Fruit fly (Drosophila melanogaster): ENCODE measurements around the gene CG43816.

The CG43816 gene

DNA sequence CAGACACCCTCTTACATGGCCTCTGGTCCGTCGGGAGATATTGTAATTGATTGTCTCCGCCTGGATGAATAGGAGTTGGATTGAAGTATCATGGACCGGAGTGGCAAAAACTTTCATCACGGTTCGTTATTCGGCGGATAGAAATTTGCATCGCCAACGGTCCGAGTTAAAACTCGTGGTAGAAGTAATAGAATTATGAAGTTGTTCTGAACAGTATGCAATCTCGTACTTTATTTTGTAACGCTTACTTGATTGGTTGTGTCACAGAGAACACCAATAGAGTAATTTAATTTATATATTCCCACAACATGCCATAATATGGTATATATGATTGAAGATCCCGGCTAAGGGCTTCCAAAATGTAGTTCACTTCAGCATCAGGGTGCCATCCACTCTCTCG lies at the start of gene CG43816, which contains the start of gene CG13245:
CG43816 (plus strand) TSS at position 301 of the 400 bp plus-strand sequence.
CG13245 (plus strand) TSS at position 301 of the 400 bp plus-strand sequence.
- TF ChIP-seq CTCF (optimal IDR thresholded peaks at IDR 0.05), result no peak

DNA sequence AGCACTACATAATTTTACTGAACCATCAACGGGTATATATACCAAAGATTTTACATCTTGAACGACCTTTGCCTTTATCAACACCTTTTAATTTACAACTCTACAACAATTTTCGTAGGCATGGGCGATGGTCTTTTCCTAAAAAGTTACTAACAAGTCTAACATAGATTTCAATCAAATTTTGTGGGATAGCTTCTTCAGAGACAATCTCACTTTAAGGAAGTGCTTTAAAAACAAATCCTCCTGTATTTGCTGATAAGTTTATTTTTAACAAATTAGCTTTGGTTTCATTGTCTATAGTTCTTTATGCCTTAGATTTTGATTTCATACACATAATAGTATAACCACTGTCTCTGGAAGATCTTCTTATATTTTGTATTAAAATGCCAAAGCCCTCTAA lies 46.6 kb upstream of the CG43816 start, which contains the start of gene CG18063:
CG18063 (plus strand) TSS at position 301 of the 400 bp plus-strand sequence.
- TF ChIP-seq CG8478 (optimal IDR thresholded peaks at IDR 0.05) (no peak), CTCF (optimal IDR thresholded peaks at IDR 0.05) (no peak)

DNA sequence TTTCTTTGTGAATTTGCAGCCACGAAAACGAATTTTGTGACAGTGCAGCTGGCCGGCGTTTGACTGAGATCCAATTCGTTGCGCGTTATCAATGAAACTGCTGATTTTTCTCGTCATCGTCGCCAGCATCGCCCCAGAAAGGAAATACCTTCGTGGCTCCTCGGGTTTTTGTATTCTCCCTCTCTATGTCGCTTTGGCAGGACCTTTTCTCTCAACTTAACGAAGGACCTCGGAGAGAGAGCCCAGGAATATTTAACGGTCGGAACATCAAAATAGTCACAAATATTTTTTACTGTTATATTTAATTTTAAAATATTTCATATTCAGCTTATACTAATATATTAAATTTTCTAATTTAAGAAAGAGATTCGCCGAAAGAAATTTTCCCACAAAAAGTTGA lies 41.8 kb upstream of the CG43816 start, which contains the start of gene beat-Ib:
beat-Ib (minus strand) TSS at position 101 of the 400 bp plus-strand sequence.
- TF ChIP-seq CTCF (optimal IDR thresholded peaks at IDR 0.05) (no peak), CG8478 (optimal IDR thresholded peaks at IDR 0.05) (no peak)

DNA sequence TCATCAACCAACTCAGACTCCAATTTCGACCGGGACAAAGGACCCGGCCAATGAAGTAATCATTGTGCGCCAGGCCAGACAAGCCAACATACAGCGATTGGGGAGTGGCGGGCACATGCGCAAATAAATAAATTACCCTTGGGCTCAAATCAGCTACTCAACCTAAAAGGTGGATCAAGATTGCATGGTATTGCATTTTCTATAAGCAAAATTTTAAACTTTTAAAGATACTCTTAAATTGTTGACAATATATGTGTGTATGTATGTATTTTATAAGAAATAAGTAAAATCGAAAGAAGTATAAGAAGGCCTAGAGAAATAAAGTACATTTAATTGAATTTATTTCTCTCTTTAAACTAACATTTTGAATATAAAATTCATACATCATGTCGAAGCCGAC lies 24.9 kb upstream of the CG43816 start, which contains the start of gene CG10839:
CG10839 (plus strand) TSS at position 301 of the 400 bp plus-strand sequence.
- TF ChIP-seq CTCF (optimal IDR thresholded peaks at IDR 0.05) (no peak), CG8478 (optimal IDR thresholded peaks at IDR 0.05) (no peak)

DNA sequence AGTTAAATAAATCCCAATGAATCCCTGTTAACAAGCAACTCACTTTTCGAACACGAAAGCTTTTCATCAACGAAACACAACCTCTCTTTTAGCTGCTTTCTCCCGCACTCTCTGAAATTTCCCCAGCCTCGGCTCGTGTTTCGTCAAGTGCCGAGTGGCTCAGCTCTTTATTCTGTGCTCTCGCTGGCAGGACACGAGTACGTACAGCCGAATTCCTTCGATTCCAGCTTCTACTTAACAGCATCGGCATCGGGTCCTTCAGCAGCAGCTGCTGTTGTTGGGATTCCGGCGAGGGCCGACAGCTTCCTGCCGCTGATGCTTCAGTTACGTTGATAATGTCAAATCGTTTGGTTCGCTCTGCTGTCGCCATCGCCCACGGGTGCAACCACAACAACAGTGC lies 3.9 kb upstream of the CG43816 start, which contains the start of gene beat-Ic:
beat-Ic (plus strand) TSS at position 93 of the 400 bp plus-strand sequence.
- TF ChIP-seq CG8478 (optimal IDR thresholded peaks at IDR 0.05), result no peak

DNA sequence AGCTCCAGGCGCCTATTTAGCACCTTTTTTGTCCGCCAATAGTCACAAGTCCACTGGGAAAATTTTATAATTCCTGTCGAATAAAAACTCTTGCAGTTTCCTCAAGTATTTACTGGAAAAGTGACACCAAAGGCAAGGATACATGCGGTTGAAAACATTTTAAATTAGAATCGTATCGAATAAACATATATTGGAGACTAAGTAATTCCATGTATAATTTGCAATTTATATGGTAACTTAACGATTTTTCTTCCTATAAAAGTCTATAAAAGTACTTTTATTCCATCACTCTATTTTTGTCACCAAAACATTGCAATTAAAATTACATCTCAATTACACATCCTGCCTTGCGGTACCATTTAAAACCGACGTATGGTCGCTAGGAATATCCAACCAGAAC lies 584 bp upstream of the CG43816 start, which contains the start of gene CG34167:
CG34167 (minus strand) TSS at position 101 of the 400 bp plus-strand sequence.
- TF ChIP-seq CTCF (optimal IDR thresholded peaks at IDR 0.05) (no peak), CG8478 (optimal IDR thresholded peaks at IDR 0.05) (no peak)

DNA sequence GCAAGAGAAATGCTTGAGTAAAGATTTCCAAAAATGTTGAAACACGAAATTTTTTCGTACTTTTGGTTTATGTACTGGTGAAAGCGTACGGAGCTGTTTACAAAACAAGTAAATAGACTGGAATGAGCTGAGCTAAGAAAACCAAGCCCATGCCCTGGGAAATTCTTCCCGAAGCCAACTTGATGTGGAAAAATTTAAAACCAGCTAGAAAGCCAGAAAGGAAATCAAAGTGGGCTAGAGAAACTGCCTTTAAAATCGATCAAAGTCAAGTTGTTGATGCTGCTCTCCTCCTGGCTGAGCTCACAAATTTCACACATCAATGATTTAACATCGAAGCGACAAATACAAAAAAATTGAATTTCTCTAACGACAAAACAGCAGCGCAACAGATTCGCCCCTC lies 2.1 kb downstream of the CG43816 start, which contains the start of gene CG31820:
CG31820 (minus strand) TSS at position 101 of the 400 bp plus-strand sequence.
- TF ChIP-seq CG8478 (optimal IDR thresholded peaks at IDR 0.05) (no peak), CTCF (optimal IDR thresholded peaks at IDR 0.05) (no peak)

DNA sequence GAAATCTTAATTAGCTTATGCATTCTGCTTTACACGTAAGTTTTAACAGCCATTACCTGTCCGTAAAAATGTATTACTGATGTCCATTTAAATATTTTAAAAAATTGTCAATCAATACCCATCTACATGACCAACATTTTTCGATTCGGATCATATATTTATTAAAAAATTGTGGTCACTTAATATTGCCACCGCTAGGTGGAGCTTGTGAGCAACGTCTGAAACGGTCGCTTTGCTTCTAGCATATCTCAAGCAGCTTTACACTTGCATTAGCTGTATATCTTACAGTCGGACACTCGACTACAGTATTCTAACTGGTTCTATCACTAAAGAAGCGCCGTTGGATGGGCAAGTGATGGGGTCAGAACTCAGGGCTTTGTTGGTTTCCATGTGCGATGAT lies 22.6 kb downstream of the CG43816 start:
- TF ChIP-seq CTCF (optimal IDR thresholded peaks at IDR 0.05) (peak; percentile 17 to 59), CG8478 (optimal IDR thresholded peaks at IDR 0.05) (no peak)

DNA sequence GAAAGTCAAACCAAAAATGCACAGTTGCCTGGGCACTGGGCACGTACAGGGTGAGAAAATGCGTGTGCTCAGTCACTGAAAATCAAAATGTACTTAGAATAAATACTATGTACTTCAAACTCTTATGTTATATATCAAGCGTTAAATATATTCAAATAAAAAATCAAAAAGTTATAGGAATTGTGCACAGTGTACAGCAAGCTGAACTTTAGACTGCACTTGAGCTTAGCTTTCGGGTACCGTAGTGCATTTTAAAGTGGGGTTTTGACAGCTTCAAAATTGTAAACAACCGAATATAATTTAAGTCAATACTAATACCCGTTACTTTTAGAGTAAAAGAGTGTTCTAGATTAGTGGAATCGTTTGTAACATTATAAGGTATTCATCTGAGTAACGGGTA lies 36.1 kb downstream of the CG43816 start:
- TF ChIP-seq CTCF (optimal IDR thresholded peaks at IDR 0.05) (no peak), CG8478 (optimal IDR thresholded peaks at IDR 0.05) (no peak)

DNA sequence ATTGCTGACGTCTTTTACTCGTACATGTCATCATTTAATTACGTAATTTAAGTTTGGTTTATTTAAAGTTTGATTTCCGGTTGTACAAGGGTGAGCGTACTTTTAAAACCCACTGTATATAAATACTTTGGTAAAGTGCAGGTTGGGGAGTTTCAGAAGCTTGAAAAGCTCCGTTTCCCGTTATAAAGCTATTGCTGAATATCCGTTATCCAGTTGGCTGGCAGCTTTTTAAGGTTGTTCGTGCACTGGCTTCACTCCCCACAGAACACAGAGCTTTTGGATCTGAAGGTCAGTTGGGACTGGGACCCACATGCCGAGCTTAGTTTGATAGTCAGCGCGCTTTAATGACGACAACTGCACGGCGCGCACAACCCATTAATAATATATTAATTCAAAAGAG lies 37.6 kb downstream of the CG43816 start, which contains the start of the genes BicC and CG45084:
BicC (plus strand) TSS at position 321 of the 400 bp plus-strand sequence.
CG45084 (plus strand) TSS at position 321 of the 400 bp plus-strand sequence.
- TF ChIP-seq CTCF (optimal IDR thresholded peaks at IDR 0.05) (no peak), CG8478 (optimal IDR thresholded peaks at IDR 0.05) (no peak)

DNA sequence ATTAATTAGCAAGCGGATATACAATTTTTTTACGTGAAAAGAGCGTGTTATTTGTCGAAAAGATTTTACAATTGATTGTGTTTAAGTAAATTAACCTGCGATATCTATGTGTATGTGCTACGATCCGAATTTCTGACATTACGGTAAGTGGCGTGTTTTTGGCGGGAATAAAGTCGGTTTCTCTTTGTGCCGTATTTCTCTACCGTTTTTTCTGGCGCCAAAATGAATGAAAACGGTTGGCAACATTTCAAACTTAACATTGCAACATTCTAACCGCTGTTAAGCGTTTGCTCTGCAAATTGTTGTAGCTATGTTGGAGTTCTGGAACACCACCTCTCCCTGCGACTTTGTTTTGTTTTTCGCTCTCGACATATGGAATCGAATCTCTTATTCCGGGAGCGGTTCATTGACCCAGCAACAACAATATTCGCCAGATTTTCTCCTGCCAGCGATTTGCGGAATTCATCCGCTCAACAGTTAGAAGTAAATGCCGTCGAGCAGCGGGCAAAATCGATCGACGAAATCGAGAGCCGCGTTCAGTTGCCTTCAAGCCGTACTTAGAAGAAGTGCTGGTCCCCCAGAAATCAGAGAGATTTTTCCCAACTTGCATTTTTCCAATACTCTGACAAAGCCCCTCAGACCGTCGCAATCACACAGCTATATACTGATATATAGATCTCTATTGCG lies 38.4 kb downstream of the CG43816 start:
- no peak for TF ChIP-seq CG8478 (optimal IDR thresholded peaks at IDR 0.05)

DNA sequence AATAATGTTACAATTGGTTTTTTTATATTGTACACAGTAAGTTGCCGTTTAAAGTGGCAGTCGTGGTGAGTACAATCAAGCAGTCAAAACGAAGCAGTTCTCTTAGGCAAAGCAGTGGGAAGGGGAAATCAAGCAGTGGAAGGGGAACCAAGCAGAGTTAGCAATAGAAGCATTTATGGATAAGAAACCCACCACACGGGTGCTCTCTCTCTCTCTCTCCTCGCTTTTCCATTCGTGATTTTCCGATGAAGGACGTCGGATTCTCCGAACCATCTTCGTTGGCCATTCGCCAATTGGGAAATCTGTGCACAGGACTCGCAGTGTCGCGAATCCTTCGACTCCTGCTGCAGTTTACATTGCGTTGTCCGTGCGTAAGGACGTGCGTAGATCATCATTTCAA lies 45.5 kb downstream of the CG43816 start, which contains the start of gene beat-Ia:
beat-Ia (plus strand) TSS at position 319 of the 400 bp plus-strand sequence.
- TF ChIP-seq CG8478 (optimal IDR thresholded peaks at IDR 0.05) (no peak), CTCF (optimal IDR thresholded peaks at IDR 0.05) (peak in 1 of 2 experiments; percentile 46)

Measured in S2 (cell line).